Fruit fly (Drosophila melanogaster) whole organism, adult: Measurements from ENCODE around the gene CG33158.

Experiments used
- CG12768 ChIP-seq: fragments of 200-800 bp; sonication (Bioruptor generic); optimal IDR thresholded peaks from 2 replicates; lab custom pipeline; 2017; ENCODE audit warnings: missing biosample characterization, missing genetic modification characterization, mild to moderate bottlenecking, moderate library complexity, missing genetic modification reagents
- cnc ChIP-seq, 2 experiments: fragments of >200 bp; optimal IDR thresholded peaks; 2 replicates each; lab custom pipeline; 2017

dm6 chr3L:16400175-16400574, 19.2 kb upstream of the CG33158 start, which contains the start of gene CG44836:
- TF ChIP-seq cnc (optimal IDR thresholded peaks at IDR 0.05; lab: Kevin White, UChicago): no peak
- no peak for TF ChIP-seq CG12768 (GFP tag; lab: Kevin White, UChicago)
